Worm (Caenorhabditis elegans): ENCODE data around the gene test-1.

ce11 chrIV:2168514-2168913, 31.8 kb downstream of the test-1 start, which contains the start of gene C54E4.4:
- TF ChIP-seq nhr-28 (tag; optimal IDR thresholded peaks at IDR 0.05) (no peak), R02D3.7 (tag; optimal IDR thresholded peaks at IDR 0.05) (no peak), unc-39 (tag; optimal IDR thresholded peaks at IDR 0.05) (no peak), nhr-12 (tag; optimal IDR thresholded peaks at IDR 0.05) (no peak), nhr-77 (tag; optimal IDR thresholded peaks at IDR 0.05) (no peak), elt-2 (tag; optimal IDR thresholded peaks at IDR 0.05) (no peak), skn-1 (tag; optimal IDR thresholded peaks at IDR 0.05) (no peak), elt-3 (tag; optimal IDR thresholded peaks at IDR 0.05) (no peak), zag-1 (tag; optimal IDR thresholded peaks at IDR 0.05) (no peak), ztf-4 (tag; optimal IDR thresholded peaks at IDR 0.05) (no peak), egl-27 (tag; optimal IDR thresholded peaks at IDR 0.05) (no peak), nhr-43 (tag; optimal IDR thresholded peaks at IDR 0.05; ENCODE audit: poor library complexity, severe bottlenecking) (no peak), snpc-4 (tag; optimal IDR thresholded peaks at IDR 0.05) (no peak)
